Fruit fly (Drosophila melanogaster) S2 (cell line): Measurements from ENCODE around the gene Pmi.

ENCODE experiments used
- CG8478 ChIP-seq: fragments of >200 bp; optimal IDR thresholded peaks from 2 replicates; lab custom pipeline; 2018
- CTCF ChIP-seq, 2 experiments: fragments of >200 bp; optimal IDR thresholded peaks; 2 replicates each; lab custom pipeline; 2018

DNA sequence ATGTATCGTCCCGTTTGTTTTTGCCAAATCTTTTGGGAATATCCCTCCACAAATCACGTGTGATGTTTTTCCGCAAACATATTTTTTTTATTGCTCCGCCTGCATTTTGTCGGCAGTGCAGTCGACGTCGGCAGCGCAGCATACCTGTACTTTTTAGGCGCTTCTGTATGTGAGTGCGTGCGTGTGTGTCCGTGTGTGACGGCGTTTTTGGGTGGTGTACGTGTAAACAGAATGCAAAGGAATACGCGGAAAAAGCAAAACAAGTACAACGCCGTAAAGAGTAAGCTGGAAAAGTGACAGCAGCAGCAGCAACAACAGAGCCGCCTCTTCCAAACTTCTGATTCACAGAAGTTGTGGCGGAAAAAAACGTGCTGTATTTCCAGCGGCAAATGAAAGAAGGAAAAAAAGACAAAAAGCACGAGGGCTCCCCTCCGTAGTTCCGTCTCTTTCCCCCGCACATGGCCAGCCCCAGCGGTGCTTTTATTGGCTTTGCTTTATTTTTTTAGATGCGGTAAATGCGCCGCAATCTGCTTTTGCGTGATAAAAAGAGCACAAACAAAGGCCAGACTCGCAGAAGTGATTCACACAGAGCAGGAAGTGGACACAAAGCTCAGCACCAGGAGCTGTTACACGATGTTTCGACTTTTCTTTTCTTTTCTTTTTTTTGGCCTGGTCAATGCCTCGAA lies 9.6 kb upstream of the Pmi start:
- no peak for TF ChIP-seq CTCF (optimal IDR thresholded peaks at IDR 0.05; lab: Kevin White, UChicago)
- TF ChIP-seq CG8478 (lab: Kevin White, UChicago) = no peak
